Worm (Caenorhabditis elegans): ENCODE measurements around the gene emg-1.
A peak's percentile ranks its signal among the peaks of the same experiment; 100 is the strongest.

Gene emg-1

DNA sequence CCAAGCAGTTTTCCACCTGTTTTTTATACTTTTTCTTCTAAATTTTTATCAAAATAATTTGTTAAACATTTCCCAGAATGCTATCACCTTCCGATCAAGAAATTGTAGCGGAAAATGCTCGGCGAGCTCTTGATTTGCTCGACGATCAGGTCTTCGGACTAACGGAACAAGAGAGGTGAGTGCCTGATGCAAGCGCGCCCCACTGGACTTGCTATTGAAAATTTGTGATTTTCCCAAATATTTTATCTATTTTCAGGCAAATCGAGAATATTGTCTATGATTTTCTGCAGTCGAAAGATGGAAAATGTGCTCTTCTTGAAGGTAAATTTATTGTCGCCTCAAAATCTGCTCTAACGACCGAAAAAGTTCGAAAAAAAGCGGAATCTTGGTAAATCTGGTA, 3.2 kb upstream of the emg-1 start, which contains the start of gene orc-4:
Gene orc-4, plus strand, starts transcription at position 77 of the 400 bp plus-strand sequence.
- no peak for TF ChIP-seq scrt-1 (GFP tag; IDR thresholded peaks at IDR 0.05)
- TF ChIP-seq tra-4 (tag; optimal IDR thresholded peaks at IDR 0.05): no peak
- no peak for TF ChIP-seq ceh-36 (tag; optimal IDR thresholded peaks at IDR 0.05)
- no peak for TF ChIP-seq tbx-11 (GFP tag; IDR thresholded peaks at IDR 0.05)
- TF ChIP-seq sea-1 (GFP tag; conservative IDR thresholded peaks at IDR 0.05): no peak
- no peak for TF ChIP-seq tbx-37 (GFP tag; conservative IDR thresholded peaks at IDR 0.05)
- no peak for TF ChIP-seq hnd-1 (tag; optimal IDR thresholded peaks at IDR 0.05)
- TF ChIP-seq ceh-13 (GFP tag; optimal IDR thresholded peaks at IDR 0.05): no peak
- TF ChIP-seq pes-1 (GFP tag; IDR thresholded peaks at IDR 0.05): no peak
- no peak for TF ChIP-seq B0310.2 (tag; optimal IDR thresholded peaks at IDR 0.05)
- TF ChIP-seq flt-1 (GFP tag; IDR thresholded peaks at IDR 0.05): no peak
- TF ChIP-seq hmg-4 (GFP tag; optimal IDR thresholded peaks at IDR 0.05): no peak
- no peak for TF ChIP-seq F13C5.2 (tag; optimal IDR thresholded peaks at IDR 0.05)
- TF ChIP-seq hmbx-1 (tag; optimal IDR thresholded peaks at IDR 0.05): no peak
- no peak for TF ChIP-seq aly-1 (tag; optimal IDR thresholded peaks at IDR 0.05)
- TF ChIP-seq ets-7 (tag; optimal IDR thresholded peaks at IDR 0.05): no peak
- no peak for TF ChIP-seq ama-1 (optimal IDR thresholded peaks at IDR 0.05)

DNA sequence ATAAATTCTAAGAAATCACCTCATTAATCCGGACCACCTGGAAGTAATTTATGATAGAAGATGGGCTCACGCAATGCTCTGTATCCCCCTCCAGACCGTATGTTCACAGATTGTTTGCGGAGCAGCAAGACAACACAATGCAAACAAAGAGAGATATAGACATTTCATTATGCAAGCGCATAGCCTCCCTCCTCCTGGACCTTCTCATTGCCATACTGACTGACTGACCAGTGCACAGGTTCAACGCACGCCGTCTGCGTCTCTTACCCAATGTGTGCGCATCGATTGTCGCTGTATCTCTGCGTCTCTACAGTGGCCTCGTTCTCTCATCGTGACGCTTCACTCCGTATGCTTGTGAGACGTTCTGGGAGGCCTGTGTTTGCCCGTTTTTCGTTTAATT, 2.3 kb downstream of the emg-1 start:
- TF ChIP-seq hmg-4 (GFP tag; optimal IDR thresholded peaks at IDR 0.05) (peak; percentile 45), B0310.2 (tag; optimal IDR thresholded peaks at IDR 0.05) (no peak), flt-1 (GFP tag; IDR thresholded peaks at IDR 0.05) (peak; percentile 37; the same call in 1 of the 2 replicates), F13C5.2 (tag; optimal IDR thresholded peaks at IDR 0.05) (peak; percentile 41), tra-4 (tag; optimal IDR thresholded peaks at IDR 0.05) (no peak)

DNA sequence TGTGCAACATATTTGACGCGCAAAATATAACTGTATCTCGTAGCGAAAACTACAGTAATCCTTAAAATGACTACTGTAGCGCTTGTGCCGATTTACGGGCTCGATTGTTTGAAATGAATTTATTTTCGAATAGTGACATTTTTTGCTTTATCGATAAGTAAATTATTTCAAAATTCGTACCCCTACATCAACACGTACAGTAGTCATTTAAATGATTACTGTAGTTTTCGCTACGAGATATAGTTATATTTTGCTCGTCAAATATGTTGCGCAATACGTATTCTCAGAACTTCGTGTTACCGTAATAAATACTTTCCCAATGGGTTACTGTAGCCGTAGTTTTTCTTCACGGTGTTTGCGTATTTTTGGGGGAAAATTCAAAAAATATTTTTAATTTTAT, 3.5 kb downstream of the emg-1 start:
- TF ChIP-seq tra-4 (tag; optimal IDR thresholded peaks at IDR 0.05) (no peak), B0310.2 (tag; optimal IDR thresholded peaks at IDR 0.05) (no peak), aly-1 (tag; optimal IDR thresholded peaks at IDR 0.05) (no peak), tbx-11 (GFP tag; IDR thresholded peaks at IDR 0.05) (no peak), sea-1 (GFP tag; conservative IDR thresholded peaks at IDR 0.05) (no peak), hmbx-1 (tag; optimal IDR thresholded peaks at IDR 0.05) (no peak), ets-7 (tag; optimal IDR thresholded peaks at IDR 0.05) (no peak), hmg-4 (GFP tag; optimal IDR thresholded peaks at IDR 0.05) (no peak), F13C5.2 (tag; optimal IDR thresholded peaks at IDR 0.05) (no peak), ceh-36 (tag; optimal IDR thresholded peaks at IDR 0.05) (no peak), tbx-37 (GFP tag; conservative IDR thresholded peaks at IDR 0.05) (no peak), flt-1 (GFP tag; IDR thresholded peaks at IDR 0.05) (no peak), pes-1 (GFP tag; IDR thresholded peaks at IDR 0.05) (no peak)

DNA sequence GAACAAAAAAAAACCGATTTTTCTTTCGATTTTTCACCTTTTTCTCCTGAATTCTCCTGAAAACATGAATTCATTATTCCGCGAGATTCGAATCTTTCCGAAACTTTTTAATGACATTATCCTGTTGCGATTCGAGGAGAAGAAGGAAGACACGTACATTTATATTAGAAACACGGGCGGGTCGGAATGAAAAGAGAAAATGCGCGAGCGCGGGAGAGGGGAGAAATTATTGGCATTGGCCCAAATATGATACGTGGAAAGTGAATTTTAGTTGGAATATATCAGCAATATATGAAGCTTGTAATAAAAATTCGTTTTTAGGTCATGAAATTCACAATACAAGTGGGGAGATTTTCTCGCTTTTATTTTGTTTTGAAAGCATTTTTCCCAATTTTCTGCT, 4.2 kb downstream of the emg-1 start:
- TF ChIP-seq tbx-37 (GFP tag; conservative IDR thresholded peaks at IDR 0.05): no peak
- TF ChIP-seq flt-1 (GFP tag; IDR thresholded peaks at IDR 0.05): no peak
- TF ChIP-seq aly-1 (tag; optimal IDR thresholded peaks at IDR 0.05): no peak
- TF ChIP-seq hnd-1 (tag; optimal IDR thresholded peaks at IDR 0.05): no peak
- TF ChIP-seq ceh-36 (tag; optimal IDR thresholded peaks at IDR 0.05): no peak
- TF ChIP-seq hmg-4 (GFP tag; optimal IDR thresholded peaks at IDR 0.05): no peak
- TF ChIP-seq pes-1 (GFP tag; IDR thresholded peaks at IDR 0.05): no peak
- no peak for TF ChIP-seq ceh-13 (GFP tag; optimal IDR thresholded peaks at IDR 0.05)
- TF ChIP-seq ets-7 (tag; optimal IDR thresholded peaks at IDR 0.05): no peak
- no peak for TF ChIP-seq tbx-11 (GFP tag; IDR thresholded peaks at IDR 0.05)
- TF ChIP-seq sea-1 (GFP tag; conservative IDR thresholded peaks at IDR 0.05): no peak

ce11 chrIII:10654718-10655117, 5.4 kb downstream of the emg-1 start, which contains the start of gene cnt-2:
TSS of gene cnt-2 (plus strand) at chrIII:10655018.
- TF ChIP-seq pes-1 (GFP tag; IDR thresholded peaks at IDR 0.05) (no peak), B0310.2 (tag; optimal IDR thresholded peaks at IDR 0.05) (no peak), tbx-37 (GFP tag; conservative IDR thresholded peaks at IDR 0.05) (no peak), aly-1 (tag; optimal IDR thresholded peaks at IDR 0.05) (no peak), ama-1 (optimal IDR thresholded peaks at IDR 0.05) (no peak), scrt-1 (GFP tag; IDR thresholded peaks at IDR 0.05) (no peak), tbx-11 (GFP tag; IDR thresholded peaks at IDR 0.05) (no peak), ceh-36 (tag; optimal IDR thresholded peaks at IDR 0.05) (no peak), hnd-1 (tag; optimal IDR thresholded peaks at IDR 0.05) (no peak), ets-7 (tag; optimal IDR thresholded peaks at IDR 0.05) (no peak), hmbx-1 (tag; optimal IDR thresholded peaks at IDR 0.05) (no peak), sea-1 (GFP tag; conservative IDR thresholded peaks at IDR 0.05) (no peak), hmg-4 (GFP tag; optimal IDR thresholded peaks at IDR 0.05) (no peak), ceh-13 (GFP tag; optimal IDR thresholded peaks at IDR 0.05) (no peak), F13C5.2 (tag; optimal IDR thresholded peaks at IDR 0.05) (no peak), flt-1 (GFP tag; IDR thresholded peaks at IDR 0.05) (no peak), tra-4 (tag; optimal IDR thresholded peaks at IDR 0.05) (no peak)

- TF ChIP-seq hmbx-1 (tag; optimal IDR thresholded peaks at IDR 0.05): no peak
- no peak for TF ChIP-seq B0310.2 (tag; optimal IDR thresholded peaks at IDR 0.05)
- TF ChIP-seq scrt-1 (GFP tag; IDR thresholded peaks at IDR 0.05): no peak
- TF ChIP-seq ceh-13 (GFP tag; optimal IDR thresholded peaks at IDR 0.05): no peak
- no peak for TF ChIP-seq hnd-1 (tag; optimal IDR thresholded peaks at IDR 0.05)
- TF ChIP-seq aly-1 (tag; optimal IDR thresholded peaks at IDR 0.05): no peak
- no peak for TF ChIP-seq sea-1 (GFP tag; conservative IDR thresholded peaks at IDR 0.05)
- TF ChIP-seq hmg-4 (GFP tag; optimal IDR thresholded peaks at IDR 0.05): no peak
- TF ChIP-seq tbx-37 (GFP tag; conservative IDR thresholded peaks at IDR 0.05): no peak
- no peak for TF ChIP-seq tbx-11 (GFP tag; IDR thresholded peaks at IDR 0.05)
- no peak for TF ChIP-seq ceh-36 (tag; optimal IDR thresholded peaks at IDR 0.05)
- TF ChIP-seq pes-1 (GFP tag; IDR thresholded peaks at IDR 0.05): no peak
- no peak for TF ChIP-seq tra-4 (tag; optimal IDR thresholded peaks at IDR 0.05)
- TF ChIP-seq flt-1 (GFP tag; IDR thresholded peaks at IDR 0.05): no peak
- no peak for TF ChIP-seq ets-7 (tag; optimal IDR thresholded peaks at IDR 0.05)
- TF ChIP-seq F13C5.2 (tag; optimal IDR thresholded peaks at IDR 0.05): no peak
- TF ChIP-seq ama-1 (optimal IDR thresholded peaks at IDR 0.05): no peak
Observed at ce11 chrIII:10656069-10656468, 6.8 kb downstream of the emg-1 start.

- TF ChIP-seq aly-1 (tag; optimal IDR thresholded peaks at IDR 0.05): no peak
- TF ChIP-seq B0310.2 (tag; optimal IDR thresholded peaks at IDR 0.05): no peak
- no peak for TF ChIP-seq ceh-36 (tag; optimal IDR thresholded peaks at IDR 0.05)
- no peak for TF ChIP-seq ama-1 (optimal IDR thresholded peaks at IDR 0.05)
- TF ChIP-seq hnd-1 (tag; optimal IDR thresholded peaks at IDR 0.05): no peak
- TF ChIP-seq sea-1 (GFP tag; conservative IDR thresholded peaks at IDR 0.05): no peak
- TF ChIP-seq flt-1 (GFP tag; IDR thresholded peaks at IDR 0.05): no peak
- no peak for TF ChIP-seq hmg-4 (GFP tag; optimal IDR thresholded peaks at IDR 0.05)
- no peak for TF ChIP-seq pes-1 (GFP tag; IDR thresholded peaks at IDR 0.05)
- no peak for TF ChIP-seq hmbx-1 (tag; optimal IDR thresholded peaks at IDR 0.05)
- TF ChIP-seq tra-4 (tag; optimal IDR thresholded peaks at IDR 0.05): no peak
- TF ChIP-seq scrt-1 (GFP tag; IDR thresholded peaks at IDR 0.05): no peak
- no peak for TF ChIP-seq tbx-11 (GFP tag; IDR thresholded peaks at IDR 0.05)
- no peak for TF ChIP-seq tbx-37 (GFP tag; conservative IDR thresholded peaks at IDR 0.05)
- TF ChIP-seq ets-7 (tag; optimal IDR thresholded peaks at IDR 0.05): no peak
Observed at ce11 chrIII:10657661-10658060, 8.3 kb downstream of the emg-1 start.

All from whole organism, early embryonic.